Fruit fly (Drosophila melanogaster) whole organism, embryonic: ENCODE measurements around the gene CG9328.

Experiments used
- B-H2 ChIP-seq: fragments of 200-800 bp; sonication (Bioruptor generic); optimal IDR thresholded peaks from 2 replicates; lab custom pipeline; 2018; ENCODE audit warnings: missing biosample characterization, mild to moderate bottlenecking, missing genetic modification characterization
- C15 ChIP-seq: fragments of 200-800 bp; sonication (Bioruptor generic); IDR thresholded peaks from 3 replicates; pipeline ENCODE4 v1.3.6; 2022; ENCODE audit warnings: missing biosample characterization, missing genetic modification characterization
- CG10979 ChIP-seq: fragments of 200-800 bp; sonication (Bioruptor generic); optimal IDR thresholded peaks from 2 replicates; lab custom pipeline; 2018; ENCODE audit warnings: missing biosample characterization, mild to moderate bottlenecking, missing genetic modification characterization, moderate library complexity
- CG12391 ChIP-seq: fragments of 200-800 bp; sonication (Bioruptor generic); optimal IDR thresholded peaks from 3 replicates; lab custom pipeline; 2018; ENCODE audit warnings: missing biosample characterization, mild to moderate bottlenecking, missing genetic modification characterization, moderate library complexity
- CG12659 ChIP-seq: fragments of 200-800 bp; sonication (Bioruptor generic); optimal IDR thresholded peaks from 3 replicates; lab custom pipeline; 2017; ENCODE audit warnings: mild to moderate bottlenecking, missing biosample characterization, missing genetic modification reagents, missing genetic modification characterization
- CG13296 ChIP-seq: fragments of 200-800 bp; sonication (Bioruptor generic); optimal IDR thresholded peaks from 3 replicates; lab custom pipeline; 2018; ENCODE audit warnings: missing biosample characterization, mild to moderate bottlenecking, missing genetic modification characterization
- CG15696 ChIP-seq: fragments of 200-800 bp; sonication (Bioruptor generic); optimal IDR thresholded peaks from 2 replicates; lab custom pipeline; 2019; ENCODE audit warnings: missing biosample characterization, mild to moderate bottlenecking, missing genetic modification characterization, moderate library complexity
- CG17186 ChIP-seq: fragments of 200-800 bp; sonication (Bioruptor generic); optimal IDR thresholded peaks from 3 replicates; lab custom pipeline; 2017; ENCODE audit warnings: missing biosample characterization, missing genetic modification reagents, missing genetic modification characterization
- CG17359 ChIP-seq: fragments of 200-800 bp; sonication (Bioruptor generic); optimal IDR thresholded peaks from 3 replicates; lab custom pipeline; 2018; ENCODE audit warnings: missing biosample characterization, mild to moderate bottlenecking, missing genetic modification characterization, moderate library complexity
- CG17385 ChIP-seq: fragments of 200-800 bp; sonication (Bioruptor generic); optimal IDR thresholded peaks from 3 replicates; lab custom pipeline; 2018; ENCODE audit warnings: missing biosample characterization, mild to moderate bottlenecking, missing genetic modification characterization
- CG34224 ChIP-seq: fragments of 200-800 bp; sonication (Bioruptor generic); IDR thresholded peaks from 3 replicates; pipeline ENCODE4 v1.3.6; 2022; ENCODE audit warnings: missing biosample characterization, missing genetic modification characterization; ENCODE audit not compliant: partially characterized antibody
- CG4820 ChIP-seq: fragments of 200-800 bp; sonication (Bioruptor generic); optimal IDR thresholded peaks from 3 replicates; lab custom pipeline; 2016; ENCODE audit warnings: missing biosample characterization, missing genetic modification characterization
- CG6254 ChIP-seq: fragments of 200-800 bp; sonication (Bioruptor generic); optimal IDR thresholded peaks from 3 replicates; lab custom pipeline; 2017; ENCODE audit warnings: mild to moderate bottlenecking, missing biosample characterization, missing genetic modification reagents, missing genetic modification characterization
- CG6791 ChIP-seq: fragments of 200-800 bp; sonication (Bioruptor generic); IDR thresholded peaks from 3 replicates; pipeline ENCODE4 v1.3.6; 2022; ENCODE audit warnings: missing biosample characterization, missing genetic modification characterization; ENCODE audit not compliant: partially characterized antibody
- CG7271 ChIP-seq: fragments of 200-800 bp; sonication (Bioruptor generic); optimal IDR thresholded peaks from 2 replicates; lab custom pipeline; 2018; ENCODE audit warnings: missing biosample characterization, mild to moderate bottlenecking, missing genetic modification characterization, moderate library complexity
- CG7928 ChIP-seq: fragments of 200-800 bp; sonication (Bioruptor generic); optimal IDR thresholded peaks from 2 replicates; lab custom pipeline; 2017; ENCODE audit warnings: missing biosample characterization, mild to moderate bottlenecking, missing genetic modification characterization
- CG7987 ChIP-seq: fragments of 200-800 bp; sonication (Bioruptor generic); optimal IDR thresholded peaks from 2 replicates; lab custom pipeline; 2018; ENCODE audit warnings: missing biosample characterization, mild to moderate bottlenecking, missing genetic modification characterization, moderate library complexity
- CG8388 ChIP-seq: fragments of 200-800 bp; sonication (Bioruptor generic); optimal IDR thresholded peaks from 2 replicates; lab custom pipeline; 2019; ENCODE audit warnings: missing biosample characterization, mild to moderate bottlenecking, missing genetic modification characterization, moderate library complexity
- CG9437 ChIP-seq: fragments of 200-800 bp; sonication (Bioruptor generic); optimal IDR thresholded peaks from 2 replicates; lab custom pipeline; 2018; ENCODE audit warnings: missing biosample characterization, mild to moderate bottlenecking, missing genetic modification characterization
- CG9876 ChIP-seq: fragments of 200-800 bp; sonication (Bioruptor generic); optimal IDR thresholded peaks from 2 replicates; lab custom pipeline; 2016; ENCODE audit warnings: missing biosample characterization, missing genetic modification characterization
- E2f2 ChIP-seq: fragments of 200-800 bp; sonication (Bioruptor generic); IDR thresholded peaks from 2 replicates; pipeline ENCODE4 v1.3.6; 2022; ENCODE audit warnings: missing biosample characterization, missing genetic modification characterization
- Fer1 ChIP-seq: fragments of 200-800 bp; sonication (Bioruptor generic); optimal IDR thresholded peaks from 2 replicates; lab custom pipeline; 2017; ENCODE audit warnings: missing biosample characterization, mild to moderate bottlenecking, missing genetic modification characterization
- Hr3 ChIP-seq: fragments of 200-800 bp; sonication (Bioruptor generic); optimal IDR thresholded peaks from 3 replicates; lab custom pipeline; 2016; ENCODE audit warnings: missing biosample characterization, missing genetic modification characterization
- Jarid2 ChIP-seq: fragments of 200-800 bp; sonication (Bioruptor generic); optimal IDR thresholded peaks from 3 replicates; lab custom pipeline; 2017; ENCODE audit warnings: mild to moderate bottlenecking, missing biosample characterization, missing genetic modification reagents, missing genetic modification characterization
- Max ChIP-seq: fragments of 200-800 bp; sonication (Bioruptor generic); optimal IDR thresholded peaks from 2 replicates; lab custom pipeline; 2016; ENCODE audit warnings: missing biosample characterization, mild to moderate bottlenecking, missing genetic modification characterization
- Meics ChIP-seq: fragments of 200-800 bp; sonication (Bioruptor generic); optimal IDR thresholded peaks from 2 replicates; lab custom pipeline; 2017; ENCODE audit warnings: missing biosample characterization, mild to moderate bottlenecking, missing genetic modification characterization
- Myb ChIP-seq: fragments of 200-800 bp; sonication (Bioruptor generic); optimal IDR thresholded peaks from 2 replicates; lab custom pipeline; 2016; ENCODE audit warnings: missing biosample characterization, missing genetic modification characterization
- Oaz ChIP-seq: fragments of 200-800 bp; sonication (Bioruptor generic); IDR thresholded peaks from 2 replicates; pipeline ENCODE4 v1.3.6; 2022; ENCODE audit warnings: missing biosample characterization, missing genetic modification characterization
- Poxn ChIP-seq: fragments of 200-800 bp; sonication (Bioruptor generic); IDR thresholded peaks from 2 replicates; pipeline ENCODE4 v1.3.6; 2022; ENCODE audit warnings: missing biosample characterization, missing genetic modification characterization
- Scr ChIP-seq: fragments of 200-800 bp; sonication (Bioruptor generic); IDR thresholded peaks from 2 replicates; pipeline ENCODE4 v1.3.6; 2022; ENCODE audit warnings: missing biosample characterization, missing genetic modification characterization; ENCODE audit not compliant: partially characterized antibody
- bab2 ChIP-seq: fragments of 200-800 bp; sonication (Bioruptor generic); optimal IDR thresholded peaks from 2 replicates; lab custom pipeline; 2016; ENCODE audit warnings: missing biosample characterization, missing genetic modification characterization
- cg ChIP-seq: fragments of 200-800 bp; sonication (Bioruptor generic); optimal IDR thresholded peaks from 3 replicates; lab custom pipeline; 2019; ENCODE audit warnings: missing biosample characterization, mild to moderate bottlenecking, missing genetic modification characterization, moderate library complexity
- chif ChIP-seq, 2 experiments: fragments of 200-800 bp; sonication (Bioruptor generic); optimal IDR thresholded peaks; 3 replicates each; lab custom pipeline; 2016; ENCODE audit warnings: missing biosample characterization in 2 of 2, missing genetic modification characterization in 2 of 2
- ci ChIP-seq: fragments of 200-800 bp; sonication (Bioruptor generic); IDR thresholded peaks from 3 replicates; pipeline ENCODE4 v1.3.6; 2022; ENCODE audit warnings: missing biosample characterization, missing genetic modification characterization
- da ChIP-seq: fragments of 200-800 bp; sonication (Bioruptor generic); optimal IDR thresholded peaks from 2 replicates; lab custom pipeline; 2016; ENCODE audit warnings: missing biosample characterization, missing genetic modification characterization
- danr ChIP-seq: fragments of 200-800 bp; sonication (Bioruptor generic); IDR thresholded peaks from 2 replicates; pipeline ENCODE4 v1.3.6; 2022; ENCODE audit warnings: missing biosample characterization, missing genetic modification characterization
- fd64A ChIP-seq: fragments of 200-800 bp; sonication (Bioruptor generic); optimal IDR thresholded peaks from 3 replicates; lab custom pipeline; 2018; ENCODE audit warnings: missing biosample characterization, mild to moderate bottlenecking, missing genetic modification characterization
- gcm2 ChIP-seq: fragments of 200-800 bp; sonication (Bioruptor generic); optimal IDR thresholded peaks from 2 replicates; lab custom pipeline; 2016; ENCODE audit warnings: missing biosample characterization, missing genetic modification characterization
- ham ChIP-seq: fragments of 200-800 bp; sonication (Bioruptor generic); IDR thresholded peaks from 2 replicates; pipeline ENCODE4 v1.3.6; 2022; ENCODE audit warnings: missing biosample characterization, missing genetic modification characterization
- mirr ChIP-seq: fragments of 200-800 bp; sonication (Bioruptor generic); optimal IDR thresholded peaks from 3 replicates; lab custom pipeline; 2018; ENCODE audit warnings: missing biosample characterization, mild to moderate bottlenecking, missing genetic modification characterization
- oc ChIP-seq: fragments of 200-800 bp; sonication (Bioruptor generic); optimal IDR thresholded peaks from 2 replicates; lab custom pipeline; 2018; ENCODE audit warnings: missing biosample characterization, mild to moderate bottlenecking, missing genetic modification characterization, moderate library complexity
- pros ChIP-seq: fragments of 200-800 bp; sonication (Bioruptor generic); optimal IDR thresholded peaks from 3 replicates; lab custom pipeline; 2019; ENCODE audit warnings: missing biosample characterization, mild to moderate bottlenecking, missing genetic modification characterization, moderate library complexity
- pzg ChIP-seq: fragments of 200-800 bp; sonication (Bioruptor generic); optimal IDR thresholded peaks from 3 replicates; lab custom pipeline; 2018; ENCODE audit warnings: missing biosample characterization, mild to moderate bottlenecking, missing genetic modification characterization, moderate library complexity
- sens-2 ChIP-seq: fragments of 200-800 bp; sonication (Bioruptor generic); IDR thresholded peaks from 2 replicates; pipeline ENCODE4 v1.3.6; 2022; ENCODE audit warnings: missing biosample characterization, missing genetic modification characterization
- trem ChIP-seq: fragments of 200-800 bp; optimal IDR thresholded peaks from 3 replicates; lab custom pipeline; 2019; ENCODE audit warnings: missing biosample characterization, mild to moderate bottlenecking, missing genetic modification characterization, moderate library complexity
- ttk ChIP-seq: fragments of 200-800 bp; sonication (Bioruptor generic); IDR thresholded peaks from 2 replicates; pipeline ENCODE4 v2.1.2; 2022; ENCODE audit warnings: missing biosample characterization, missing genetic modification characterization
- unpg ChIP-seq: fragments of 200-800 bp; sonication (Bioruptor generic); optimal IDR thresholded peaks from 3 replicates; lab custom pipeline; 2018; ENCODE audit warnings: missing biosample characterization, mild to moderate bottlenecking, missing genetic modification characterization, moderate library complexity
- vfl ChIP-seq: fragments of 200-800 bp; sonication (Bioruptor generic); optimal IDR thresholded peaks from 2 replicates; lab custom pipeline; 2016; ENCODE audit warnings: missing biosample characterization, missing genetic modification characterization
- wdn ChIP-seq: fragments of 200-800 bp; sonication (Bioruptor generic); IDR thresholded peaks from 2 replicates; pipeline ENCODE4 v1.3.6; 2022; ENCODE audit warnings: missing biosample characterization, missing genetic modification characterization
- zfh2 ChIP-seq: fragments of 200-800 bp; sonication (Bioruptor generic); optimal IDR thresholded peaks from 2 replicates; lab custom pipeline; 2016; ENCODE audit warnings: missing biosample characterization, missing genetic modification characterization

CG9328 gene

dm6 chr2L:20761951-20762538 lies 35.5 kb upstream of the CG9328 start (continued):
- peak; percentile 50 for TF ChIP-seq CG7271 (tag; lab: Kevin White, UChicago)
- peak; percentile 59 for TF ChIP-seq CG17359
- no peak for TF ChIP-seq Jarid2
- peak; percentile 32 for TF ChIP-seq CG12659 (GFP tag; lab: Kevin White, UChicago)
- TF ChIP-seq ci (GFP tag; lab: Robert Waterston, UW), result no peak
- peak; percentile 3 for TF ChIP-seq CG13296 (GFP tag; lab: Kevin White, UChicago)
- peak; percentile 44 for TF ChIP-seq Meics (GFP tag; lab: Kevin White, UChicago)
- no peak for TF ChIP-seq vfl (GFP tag; lab: Kevin White, UChicago)
- TF ChIP-seq bab2, result no peak
- TF ChIP-seq fd64A (GFP tag; lab: Kevin White, UChicago), result no peak
- no peak for TF ChIP-seq CG9876 (GFP tag; lab: Kevin White, UChicago)
- TF ChIP-seq Oaz, result no peak
- no peak for TF ChIP-seq oc (tag; lab: Kevin White, UChicago)
- TF ChIP-seq CG8388 (GFP tag; lab: Kevin White, UChicago), result peak; percentile 50
- TF ChIP-seq Hr3, result peak; percentile 25
- no peak for TF ChIP-seq Poxn (GFP tag; lab: Robert Waterston, UW)
- no peak for TF ChIP-seq da (GFP tag; lab: Kevin White, UChicago)
- TF ChIP-seq gcm2, result no peak
- no peak for TF ChIP-seq wdn (GFP tag; lab: Robert Waterston, UW)
- TF ChIP-seq B-H2 (GFP tag; lab: Kevin White, UChicago), result no peak
- TF ChIP-seq ttk (GFP tag; lab: Robert Waterston, UW), result no peak
- TF ChIP-seq danr (GFP tag; lab: Robert Waterston, UW), result no peak
- TF ChIP-seq CG7928 (GFP tag; lab: Kevin White, UChicago), result no peak
- no peak for TF ChIP-seq zfh2 (GFP tag; lab: Kevin White, UChicago)
- TF ChIP-seq CG7987 (GFP tag; lab: Kevin White, UChicago), result no peak
- TF ChIP-seq ham (GFP tag; lab: Robert Waterston, UW), result no peak
- peak; percentile 19; the same call in 1 of the 2 replicates for TF ChIP-seq E2f2 (GFP tag; lab: Robert Waterston, UW)
- TF ChIP-seq cg (GFP tag; lab: Kevin White, UChicago), result no peak
- TF ChIP-seq trem (tag; lab: Kevin White, UChicago), result peak; percentile 44
- no peak for TF ChIP-seq sens-2 (GFP tag; lab: Robert Waterston, UW)
- no peak for TF ChIP-seq chif (GFP tag; optimal IDR thresholded peaks at IDR 0.05; lab: Kevin White, UChicago)
- TF ChIP-seq CG6791, result no peak
- peak; percentile 62 for TF ChIP-seq CG12391
- peak; percentile 15 for TF ChIP-seq CG6254
- TF ChIP-seq Myb, result no peak
- TF ChIP-seq C15 (GFP tag; lab: Robert Waterston, UW), result no peak
- no peak for TF ChIP-seq pros (GFP tag; lab: Kevin White, UChicago)
- no peak for TF ChIP-seq CG17186 (GFP tag; lab: Kevin White, UChicago)
- peak; percentile 36 for TF ChIP-seq Max (GFP tag; lab: Kevin White, UChicago)
- no peak for TF ChIP-seq CG15696 (tag; lab: Kevin White, UChicago)
- TF ChIP-seq pzg, result no peak
- no peak for TF ChIP-seq mirr (GFP tag; lab: Kevin White, UChicago)
- peak; percentile 57 for TF ChIP-seq CG10979 (tag; lab: Kevin White, UChicago)
- peak; percentile 27 for TF ChIP-seq CG4820 (GFP tag; lab: Kevin White, UChicago)
- TF ChIP-seq Scr (GFP tag; lab: Robert Waterston, UW), result no peak
- TF ChIP-seq unpg (GFP tag; lab: Kevin White, UChicago), result peak; percentile 54
- TF ChIP-seq Fer1 (GFP tag; lab: Kevin White, UChicago), result peak; percentile 28
- no peak for TF ChIP-seq CG34224 (GFP tag; lab: Robert Waterston, UW)
- TF ChIP-seq CG9437, result no peak
- peak; percentile 10 for TF ChIP-seq CG17385 (GFP tag; lab: Kevin White, UChicago)
